Fruit fly (Drosophila melanogaster) whole organism, prepupa: ENCODE data around the gene CG8861.

ENCODE experiments used
- Blimp-1 ChIP-seq: fragments of 200-800 bp; sonication (Bioruptor generic); optimal IDR thresholded peaks from 3 replicates; lab custom pipeline; 2017; ENCODE audit warnings: missing biosample characterization, missing genetic modification characterization, mild to moderate bottlenecking, moderate library complexity, missing genetic modification reagents
- CG11902 ChIP-seq: fragments of 200-800 bp; sonication (Bioruptor generic); optimal IDR thresholded peaks from 3 replicates; lab custom pipeline; 2016; ENCODE audit warnings: missing biosample characterization, missing genetic modification characterization
- CG3032 ChIP-seq: fragments of 200-800 bp; optimal IDR thresholded peaks from 2 replicates; lab custom pipeline; 2019; ENCODE audit warnings: missing biosample characterization, mild to moderate bottlenecking, missing genetic modification characterization, moderate library complexity
- CG31627 ChIP-seq: fragments of 200-800 bp; sonication (Bioruptor generic); optimal IDR thresholded peaks from 3 replicates; lab custom pipeline; 2016; ENCODE audit warnings: missing biosample characterization, missing genetic modification characterization
- CG32006 ChIP-seq: fragments of 200-800 bp; sonication (Bioruptor generic); optimal IDR thresholded peaks from 3 replicates; lab custom pipeline; 2017; ENCODE audit warnings: missing biosample characterization, mild to moderate bottlenecking, missing genetic modification characterization
- CG6163 ChIP-seq: fragments of 200-800 bp; sonication (Bioruptor generic); IDR thresholded peaks from 3 replicates; pipeline ENCODE4 v1.3.6; 2022; ENCODE audit warnings: missing biosample characterization, missing genetic modification characterization
- CG6792 ChIP-seq: fragments of 200-800 bp; sonication (Bioruptor generic); optimal IDR thresholded peaks from 3 replicates; lab custom pipeline; 2016; ENCODE audit warnings: missing biosample characterization, missing genetic modification characterization
- CG6854 ChIP-seq: fragments of 200-800 bp; sonication (Bioruptor generic); optimal IDR thresholded peaks from 2 replicates; lab custom pipeline; 2017; ENCODE audit warnings: missing biosample characterization, mild to moderate bottlenecking, missing genetic modification characterization
- Gug ChIP-seq: fragments of 200-800 bp; sonication (Bioruptor generic); IDR thresholded peaks from 2 replicates; pipeline ENCODE4 v1.3.6; 2022; ENCODE audit warnings: missing biosample characterization, missing genetic modification characterization
- Met ChIP-seq: fragments of 200-800 bp; sonication (Bioruptor generic); optimal IDR thresholded peaks from 3 replicates; lab custom pipeline; 2016; ENCODE audit warnings: missing biosample characterization, missing genetic modification characterization
- OdsH ChIP-seq: fragments of 200-800 bp; sonication (Bioruptor generic); optimal IDR thresholded peaks from 3 replicates; lab custom pipeline; 2016; ENCODE audit warnings: missing biosample characterization, missing genetic modification characterization
- dac ChIP-seq: fragments of 200-800 bp; sonication (Bioruptor generic); optimal IDR thresholded peaks from 2 replicates; lab custom pipeline; 2017; ENCODE audit warnings: missing biosample characterization, mild to moderate bottlenecking, missing genetic modification characterization
- fkh ChIP-seq: fragments of 200-800 bp; sonication (Bioruptor generic); optimal IDR thresholded peaks from 3 replicates; lab custom pipeline; 2017; ENCODE audit warnings: missing biosample characterization, mild to moderate bottlenecking, missing genetic modification characterization, moderate library complexity
- ss ChIP-seq, 2 experiments: fragments of 200-800 bp; sonication (Bioruptor generic); optimal IDR thresholded peaks; 2 replicates in 1 of 2; 3 replicates in 1 of 2; lab custom pipeline; 2017 to 2018; ENCODE audit warnings: mild to moderate bottlenecking in 2 of 2, missing biosample characterization in 2 of 2, missing genetic modification characterization in 2 of 2, moderate library complexity in 1 of 2

DNA sequence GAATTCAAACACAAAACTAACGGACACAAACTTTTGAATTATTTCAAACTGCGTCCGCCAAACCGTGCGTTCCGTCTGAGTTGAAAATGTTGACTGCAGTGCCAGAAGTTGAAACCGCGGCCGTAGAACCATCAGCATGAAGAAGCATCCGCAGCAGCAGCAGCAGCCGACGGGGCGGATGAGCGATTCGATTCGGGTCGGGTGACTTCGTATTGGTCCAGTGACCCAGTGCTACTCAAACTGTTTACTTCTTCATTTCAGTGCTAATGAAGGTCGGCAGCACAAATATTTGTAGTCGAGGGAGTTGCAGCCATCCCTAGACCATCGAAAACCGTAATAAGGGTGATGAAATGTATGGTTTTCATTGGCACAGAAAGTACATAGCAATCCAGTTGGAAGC lies at the start of gene CG8861:
- TF ChIP-seq CG6854 (no peak), CG6163 (no peak), ss (GFP tag; optimal IDR thresholded peaks at IDR 0.05; lab: Kevin White, UChicago) (no peak), CG11902 (no peak), Gug (no peak), Met (no peak), Blimp-1 (GFP tag; lab: Kevin White, UChicago) (no peak), dac (GFP tag; lab: Kevin White, UChicago) (no peak), OdsH (no peak), CG3032 (tag; lab: Kevin White, UChicago) (no peak), CG32006 (no peak), CG31627 (GFP tag; lab: Kevin White, UChicago) (no peak), fkh (GFP tag; lab: Kevin White, UChicago) (no peak), CG6792 (no peak)
